Fruit fly (Drosophila melanogaster) S2 (cell line): ENCODE data around the gene 5-HT2B.

Experiments
- CG8478 ChIP-seq: fragments of >200 bp; optimal IDR thresholded peaks from 2 replicates; lab custom pipeline; 2018
- CTCF ChIP-seq, 2 experiments: fragments of >200 bp; optimal IDR thresholded peaks; 2 replicates each; lab custom pipeline; 2018

The 5-HT2B gene

DNA sequence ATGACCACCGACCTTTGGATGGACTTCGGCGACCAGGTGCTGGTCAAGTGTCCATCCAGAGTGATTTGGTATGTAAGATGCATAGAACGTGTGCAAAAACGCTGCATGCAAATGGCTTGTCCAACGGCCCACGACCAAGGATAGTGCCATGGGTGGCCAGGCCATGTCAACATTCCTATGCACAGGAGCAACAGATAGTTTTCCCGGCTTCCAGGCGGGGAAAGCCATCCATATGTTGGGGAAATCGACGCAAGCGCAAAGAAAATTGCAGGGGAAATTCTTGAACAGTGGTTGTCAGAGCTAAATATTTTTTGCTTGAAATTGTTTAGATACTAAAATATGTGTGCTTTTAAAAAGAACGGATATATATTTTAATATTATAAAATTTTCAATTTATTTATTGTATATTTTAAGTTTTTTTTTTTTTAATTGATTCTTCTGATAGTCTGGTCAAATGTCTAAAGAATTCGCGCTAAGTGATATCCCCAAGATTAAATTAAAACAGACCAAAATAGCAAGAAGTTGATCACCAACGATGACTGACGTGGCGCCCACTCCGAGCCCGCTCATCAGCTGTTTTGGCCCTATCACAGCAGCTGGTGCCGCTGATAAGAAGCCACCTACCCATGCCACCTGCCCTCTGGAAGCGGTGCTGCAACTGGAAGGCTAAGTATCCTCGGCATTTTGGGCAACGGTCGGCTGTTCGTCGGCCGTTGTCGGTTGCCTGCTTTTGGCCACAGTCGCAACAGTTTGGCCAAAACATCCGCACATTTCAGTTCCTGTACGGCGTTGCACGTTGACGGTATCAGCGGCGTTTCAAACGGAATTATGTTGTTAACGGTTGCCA lies at the start of gene 5-HT2B:
Gene 5-HT2B, plus strand, starts transcription at position 797 of the 847 bp plus-strand sequence.
- no peak for TF ChIP-seq CTCF (optimal IDR thresholded peaks at IDR 0.05; lab: Kevin White, UChicago)
- no peak for TF ChIP-seq CG8478

DNA sequence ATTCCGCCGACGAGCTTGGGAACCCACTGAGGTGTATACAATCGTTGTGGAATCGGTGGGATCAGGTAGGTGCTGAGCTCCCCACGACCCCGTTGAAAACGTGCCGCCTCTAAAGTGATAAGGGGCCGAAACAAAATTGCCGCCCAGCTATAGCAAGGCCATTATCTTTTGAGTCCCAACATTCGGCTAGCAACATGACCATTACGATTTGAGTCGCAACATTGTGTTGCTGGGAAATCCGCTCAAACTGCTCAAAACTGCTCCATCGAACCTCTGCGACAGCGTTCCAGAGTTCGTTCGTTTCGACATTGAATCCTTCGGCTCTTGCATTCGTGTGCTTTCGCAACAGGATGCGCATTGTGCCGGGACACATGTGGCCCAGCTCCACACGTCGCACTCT lies 49.1 kb upstream of the 5-HT2B start, which contains the start of gene CG11741:
Gene CG11741, minus strand, starts transcription at position 16 of the 400 bp plus-strand sequence.
- TF ChIP-seq CG8478 (no peak), CTCF (optimal IDR thresholded peaks at IDR 0.05; lab: Kevin White, UChicago) (no peak)

DNA sequence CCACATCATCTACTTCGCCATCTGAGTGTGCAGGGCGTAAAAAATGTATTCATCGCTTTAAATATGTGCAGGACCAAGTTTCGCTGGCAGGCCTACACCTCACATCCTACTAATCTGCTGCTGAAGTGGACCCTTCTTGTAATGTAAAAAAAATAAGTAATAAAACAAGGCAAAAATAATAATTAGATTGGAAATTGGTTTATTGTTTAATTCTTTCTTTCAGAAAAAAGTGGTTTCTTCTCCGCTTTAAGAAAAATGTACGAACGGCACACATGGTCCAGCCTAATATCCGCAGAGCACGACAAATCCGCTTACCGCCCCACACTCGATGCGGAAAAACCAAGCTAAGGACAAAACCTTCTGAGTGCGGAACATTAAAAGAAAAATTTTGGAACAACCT lies 32.1 kb upstream of the 5-HT2B start:
- TF ChIP-seq CTCF (optimal IDR thresholded peaks at IDR 0.05; lab: Kevin White, UChicago) = no peak
- no peak for TF ChIP-seq CG8478

DNA sequence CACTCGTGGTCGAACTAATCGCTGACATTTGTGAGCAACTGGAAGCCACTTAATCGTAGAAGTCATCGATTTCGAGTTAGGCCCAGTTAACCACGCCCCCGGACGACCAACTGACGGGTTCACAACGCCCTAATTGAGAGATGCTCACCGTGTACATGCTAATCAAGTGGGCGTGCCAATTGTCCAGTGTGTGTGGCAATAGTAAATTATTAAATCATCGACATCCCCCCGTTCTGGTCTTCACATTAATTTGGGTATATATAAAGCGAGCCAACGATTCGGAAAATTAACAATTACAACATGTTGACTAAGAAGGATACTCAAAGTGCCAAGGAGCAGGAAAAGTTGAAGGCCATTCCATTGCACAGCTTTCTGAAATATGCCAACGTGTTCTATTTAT lies 25.7 kb upstream of the 5-HT2B start, which contains the start of gene Or85d:
Gene Or85d, plus strand, starts transcription at position 301 of the 400 bp plus-strand sequence.
- no peak for TF ChIP-seq CTCF (optimal IDR thresholded peaks at IDR 0.05; lab: Kevin White, UChicago)
- no peak for TF ChIP-seq CG8478

DNA sequence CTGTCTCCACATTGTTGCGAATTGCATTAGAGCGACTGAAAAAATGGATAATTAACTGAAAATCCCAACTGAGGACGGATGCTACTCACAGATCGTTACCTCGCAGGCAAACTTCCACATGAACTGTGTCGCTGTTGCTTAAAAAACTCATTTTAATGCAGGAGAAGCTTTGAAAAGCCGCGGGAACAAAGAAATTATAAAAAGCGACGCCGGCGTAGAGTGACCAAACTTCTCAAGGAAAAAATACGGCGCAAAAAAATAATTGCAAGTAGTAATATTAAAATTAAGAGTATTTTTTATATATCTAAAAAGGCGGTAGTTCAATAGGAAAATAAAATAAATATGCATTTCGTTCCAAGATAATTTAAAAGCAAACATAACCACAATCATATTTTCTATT lies 16.5 kb upstream of the 5-HT2B start, which contains the start of gene pch2:
Gene pch2, minus strand, starts transcription at position 243 of the 400 bp plus-strand sequence.
- TF ChIP-seq CG8478 (no peak), CTCF (optimal IDR thresholded peaks at IDR 0.05; lab: Kevin White, UChicago) (no peak)

DNA sequence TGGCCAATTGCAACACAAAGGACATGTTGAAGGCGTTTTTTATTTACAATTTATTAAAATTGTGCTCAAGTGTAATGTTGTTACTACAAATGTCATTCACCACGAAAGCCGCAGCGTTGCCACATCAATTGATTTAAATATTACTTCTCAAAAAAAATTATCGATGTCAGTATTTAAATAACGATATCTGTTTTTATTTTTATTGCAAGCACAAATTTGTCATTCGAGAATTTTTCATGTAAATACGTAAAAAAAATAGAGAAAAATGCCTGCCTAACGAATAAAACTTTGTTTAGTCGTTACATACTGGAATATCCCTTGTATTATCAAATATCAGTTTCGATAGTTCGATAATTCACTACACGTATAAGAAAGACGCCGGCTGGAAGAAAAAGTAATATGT lies 15.5 kb upstream of the 5-HT2B start, which contains the start of the genes mRpS18A and CG31460:
Gene mRpS18A, minus strand, starts transcription at position 110 of the 403 bp plus-strand sequence.
Gene CG31460, plus strand, starts transcription at position 190 of the 403 bp plus-strand sequence.
- no peak for TF ChIP-seq CTCF (optimal IDR thresholded peaks at IDR 0.05; lab: Kevin White, UChicago)
- TF ChIP-seq CG8478 = no peak

DNA sequence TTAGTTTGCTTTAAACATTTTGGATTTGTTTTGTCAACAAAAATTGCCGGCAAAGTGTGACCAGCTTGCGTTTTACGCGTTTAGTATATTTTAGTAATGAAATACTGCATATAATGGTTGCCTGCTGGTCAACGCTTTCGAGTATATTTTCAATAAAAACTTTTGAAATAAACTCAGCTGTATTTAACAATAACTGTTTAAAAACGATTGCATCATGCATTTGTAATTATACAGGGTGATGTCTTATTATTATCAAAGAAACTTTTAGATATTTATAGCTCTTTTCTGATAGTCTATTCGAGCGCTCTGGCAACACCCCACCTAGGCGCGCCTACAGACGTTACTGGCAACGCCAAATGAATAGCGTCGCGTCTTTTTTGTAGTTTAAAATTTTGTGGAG lies 14.2 kb upstream of the 5-HT2B start, which contains the start of gene Cenp-C:
Gene Cenp-C, plus strand, starts transcription at position 332 of the 400 bp plus-strand sequence.
- no peak for TF ChIP-seq CTCF (optimal IDR thresholded peaks at IDR 0.05; lab: Kevin White, UChicago)

DNA sequence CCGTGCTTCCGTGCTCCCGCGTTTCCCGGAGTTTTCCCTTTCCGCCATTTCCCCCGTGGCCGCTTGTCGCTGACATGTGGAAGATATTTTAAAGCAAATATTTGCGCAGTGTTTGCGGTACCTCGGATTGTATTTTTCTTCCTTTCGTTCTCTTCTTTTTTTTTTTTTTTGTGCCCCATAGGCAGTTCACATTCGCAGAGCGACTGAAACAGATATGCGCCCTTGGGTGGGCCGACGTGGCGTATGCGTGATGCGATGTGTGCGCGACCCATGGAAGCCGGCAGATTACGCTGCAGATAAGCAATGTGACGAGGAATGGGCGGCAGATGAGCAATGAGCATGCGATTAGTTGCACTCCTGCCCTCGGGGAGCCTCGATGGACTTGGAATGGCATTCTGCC lies 9.9 kb downstream of the 5-HT2B start:
- TF ChIP-seq CG8478 = no peak
- no peak for TF ChIP-seq CTCF (optimal IDR thresholded peaks at IDR 0.05; lab: Kevin White, UChicago)

DNA sequence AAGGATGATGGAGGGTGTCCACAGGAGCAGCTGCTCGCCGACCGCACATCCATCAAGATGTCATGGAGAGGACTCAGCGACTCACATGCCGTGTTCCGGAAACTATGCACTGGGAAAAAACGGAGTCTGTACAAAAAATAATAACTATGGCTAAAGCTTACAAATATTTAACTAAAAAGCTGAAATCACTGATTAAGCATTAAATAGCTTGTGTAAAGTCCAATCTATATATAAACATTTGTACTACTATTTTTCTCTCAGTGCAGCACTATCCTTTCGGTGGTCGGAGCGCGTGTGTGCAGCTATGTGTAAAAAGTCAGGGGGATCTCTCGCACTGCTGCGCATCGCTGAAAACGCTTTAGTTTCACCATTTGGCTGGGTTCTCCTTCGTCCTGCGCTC lies 18.2 kb downstream of the 5-HT2B start:
- TF ChIP-seq CG8478 (no peak), CTCF (optimal IDR thresholded peaks at IDR 0.05; lab: Kevin White, UChicago) (no peak)

DNA sequence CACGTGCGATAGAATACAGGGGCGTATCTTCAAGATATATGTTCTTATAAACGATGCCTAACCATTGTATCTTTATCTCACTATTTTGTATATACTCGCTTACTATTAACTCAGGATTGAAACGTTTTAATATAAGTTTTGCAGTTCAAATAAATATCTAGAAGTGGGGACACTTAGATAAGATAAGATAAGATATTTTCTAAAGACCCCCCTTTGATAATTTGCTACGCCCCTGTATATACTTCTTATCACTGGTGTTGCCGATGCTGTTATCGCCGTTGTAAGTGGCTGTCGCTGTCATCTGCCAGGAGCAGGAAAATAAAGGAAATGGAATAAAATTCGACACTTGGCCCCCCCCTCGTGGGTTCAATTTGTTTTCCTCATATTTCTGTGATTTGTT lies 38.1 kb downstream of the 5-HT2B start:
- TF ChIP-seq CTCF (optimal IDR thresholded peaks at IDR 0.05; lab: Kevin White, UChicago) = no peak
- no peak for TF ChIP-seq CG8478

DNA sequence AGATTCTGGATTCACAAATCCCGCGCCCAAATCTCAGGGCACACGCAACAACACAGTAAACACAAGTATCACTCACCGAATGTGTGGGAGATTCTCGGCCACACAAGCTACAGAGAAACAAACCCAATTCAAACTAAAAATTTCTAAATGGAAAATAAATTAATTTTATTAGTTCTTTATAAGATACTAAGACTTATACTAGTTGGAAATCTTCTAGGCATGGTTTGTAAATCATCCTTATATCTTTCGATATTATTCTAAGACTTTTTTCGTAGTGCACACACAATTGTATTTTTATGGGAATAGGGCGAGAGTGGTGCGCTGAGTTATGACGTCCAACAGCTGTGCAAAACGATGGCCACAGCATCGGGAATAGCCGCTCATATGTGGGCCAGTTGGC lies 41.1 kb downstream of the 5-HT2B start:
- TF ChIP-seq CTCF (optimal IDR thresholded peaks at IDR 0.05; lab: Kevin White, UChicago) (no peak), CG8478 (no peak)

DNA sequence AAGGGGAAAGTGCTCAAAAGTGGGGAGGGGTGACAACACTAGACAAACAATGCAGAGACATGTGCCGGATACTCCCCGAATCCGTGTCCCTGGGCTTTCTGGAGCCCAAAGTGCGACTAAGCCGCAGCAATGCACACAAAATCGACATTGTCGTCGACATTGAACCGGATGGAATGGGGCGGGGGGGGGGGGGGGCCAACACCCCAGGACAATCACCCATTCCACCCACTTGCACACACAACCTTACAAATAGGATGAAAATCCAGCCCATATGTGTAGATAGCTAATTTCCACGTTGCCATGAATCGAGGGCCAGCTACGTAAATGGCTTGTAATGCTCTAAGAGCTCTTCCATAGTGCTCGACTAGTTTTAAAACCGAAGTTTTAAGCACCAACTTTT lies 42.7 kb downstream of the 5-HT2B start:
- no peak for TF ChIP-seq CTCF (optimal IDR thresholded peaks at IDR 0.05; lab: Kevin White, UChicago)
- no peak for TF ChIP-seq CG8478

DNA sequence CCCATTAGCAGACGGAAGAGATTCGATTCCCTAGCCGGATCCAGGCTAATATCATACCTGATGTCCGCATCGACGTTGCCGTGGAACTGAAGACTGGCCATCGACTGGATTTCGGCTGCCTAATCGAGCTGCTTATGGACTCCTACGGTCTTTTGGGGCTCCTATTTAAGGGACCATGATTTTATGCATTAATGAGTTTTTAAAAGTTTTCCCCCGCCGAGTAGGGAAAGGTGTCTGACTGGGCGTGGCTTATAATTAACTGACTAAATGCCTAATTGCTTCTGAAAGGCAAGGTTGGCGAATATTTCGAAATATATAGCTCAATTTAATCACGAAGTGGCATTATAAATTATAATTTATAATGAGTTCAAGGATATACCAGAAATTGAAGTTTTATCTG lies 57.8 kb downstream of the 5-HT2B start, which contains the start of gene Or85e:
Gene Or85e, minus strand, starts transcription at position 101 of the 400 bp plus-strand sequence.
- no peak for TF ChIP-seq CTCF (optimal IDR thresholded peaks at IDR 0.05; lab: Kevin White, UChicago)
- TF ChIP-seq CG8478 = no peak

DNA sequence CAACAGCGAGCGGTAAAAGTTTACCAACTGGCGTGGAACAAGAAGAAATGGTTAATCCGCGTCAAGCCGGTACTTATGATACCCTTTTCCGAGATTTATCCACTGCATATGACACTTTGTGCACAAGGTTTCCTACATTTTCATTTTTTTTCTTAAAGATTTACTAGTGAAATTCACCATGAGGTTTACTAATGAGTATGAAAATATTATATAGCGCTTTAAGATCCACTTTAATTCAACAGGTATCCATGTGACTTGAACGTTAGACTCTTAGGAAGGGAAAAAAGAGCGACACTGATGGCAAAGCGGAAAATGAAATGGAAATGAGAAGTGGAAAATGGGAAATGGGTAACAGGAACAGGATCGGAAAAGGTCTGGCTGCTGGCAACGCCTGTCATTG lies 60.6 kb downstream of the 5-HT2B start:
- TF ChIP-seq CTCF (optimal IDR thresholded peaks at IDR 0.05; lab: Kevin White, UChicago) (no peak), CG8478 (no peak)

DNA sequence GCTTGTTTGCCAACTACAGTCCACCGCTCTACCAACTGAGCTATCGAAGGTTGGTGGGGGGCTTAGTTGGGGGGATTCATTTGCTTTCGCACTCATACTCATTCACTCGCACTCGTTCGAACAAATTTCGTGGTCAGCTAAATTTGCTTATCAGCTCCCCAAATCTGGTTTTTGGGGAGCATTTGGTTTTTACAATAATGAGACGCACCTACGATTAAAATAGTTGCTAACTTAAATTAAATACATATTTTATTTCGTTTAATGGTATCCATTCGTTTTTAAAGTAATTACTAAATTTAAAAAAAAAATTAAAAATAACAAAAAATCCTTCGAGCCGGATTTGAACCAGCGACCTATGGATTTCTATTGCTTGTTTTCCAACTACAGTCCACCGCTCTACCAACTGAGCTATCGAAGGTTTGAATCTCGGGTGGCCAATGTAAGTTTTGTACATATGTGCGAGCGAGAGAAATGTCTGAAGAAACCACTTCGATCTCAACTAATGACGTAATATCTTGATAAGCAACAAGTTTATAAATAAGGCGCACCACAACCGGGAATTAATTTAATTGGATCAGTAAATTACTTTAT lies 64.5 kb downstream of the 5-HT2B start:
- no peak for TF ChIP-seq CTCF (optimal IDR thresholded peaks at IDR 0.05; lab: Kevin White, UChicago)
- TF ChIP-seq CG8478 = no peak
